Worm (Caenorhabditis elegans): ENCODE results near the gene F14D7.8.
"Not testable (repeated sequence)": the region's sequence is repeated elsewhere in the genome, so short reads cannot be mapped to it uniquely, and the experiment has no call there.

DNA sequence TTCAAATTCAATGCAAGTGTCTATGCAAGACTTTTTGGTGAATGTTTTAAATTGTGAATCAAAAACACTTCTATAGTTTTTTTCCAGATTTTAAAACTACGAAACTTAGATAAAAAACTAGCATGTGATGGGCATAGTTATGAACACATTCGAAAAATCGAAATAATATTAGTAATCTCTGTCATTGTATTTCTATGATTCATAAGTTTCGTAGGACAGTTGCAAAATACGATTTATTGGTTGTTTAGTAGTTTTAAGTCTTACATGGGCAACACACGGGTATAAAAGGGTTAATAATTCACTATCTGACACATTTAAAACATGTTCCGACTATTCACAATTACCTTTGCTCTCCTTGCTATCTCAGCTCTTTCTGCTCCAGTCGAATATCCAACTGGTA is 4.4 kb downstream of the F14D7.8 start, which contains the start of gene spig-5:
- TF ChIP-seq him-1, W03F9.2, dao-5 (tag; optimal IDR thresholded peaks at IDR 0.05): not testable (repeated sequence)
